Worm (Caenorhabditis elegans): ENCODE results near the gene frpr-15.

frpr-15 gene

ce11 chrV:12706511-12706910 is 26.6 kb downstream of the frpr-15 start:
- no peak for TF ChIP-seq ZK185.1 (tag; optimal IDR thresholded peaks at IDR 0.05; ENCODE audit: poor library complexity, severe bottlenecking)
- TF ChIP-seq snpc-1.3 (tag; optimal IDR thresholded peaks at IDR 0.05; ENCODE audit: insufficient read depth), result no peak
- TF ChIP-seq T26A5.8 (tag; optimal IDR thresholded peaks at IDR 0.05), result no peak
- no peak for TF ChIP-seq akir-1 (GFP tag; optimal IDR thresholded peaks at IDR 0.05)
- TF ChIP-seq chd-7 (tag; optimal IDR thresholded peaks at IDR 0.05), result no peak
- no peak for TF ChIP-seq F52B5.7 (tag; optimal IDR thresholded peaks at IDR 0.05)
- TF ChIP-seq egrh-3 (GFP tag; IDR thresholded peaks at IDR 0.05), result no peak
- no peak for TF ChIP-seq F49E8.2 (tag; optimal IDR thresholded peaks at IDR 0.05; ENCODE audit: insufficient read depth)
- TF ChIP-seq nhr-27 (tag; optimal IDR thresholded peaks at IDR 0.05), result no peak
- TF ChIP-seq Y53G8AR.9 (GFP tag; conservative IDR thresholded peaks at IDR 0.05), result no peak

- TF ChIP-seq nhr-27 (tag; optimal IDR thresholded peaks at IDR 0.05), result no peak
- no peak for TF ChIP-seq ama-1 (optimal IDR thresholded peaks at IDR 0.05)
- no peak for TF ChIP-seq ama-1 (GFP tag; optimal IDR thresholded peaks at IDR 0.05)
- no peak for TF ChIP-seq mel-28 (tag; optimal IDR thresholded peaks at IDR 0.05; ENCODE audit: borderline replicate concordance)
- no peak for TF ChIP-seq egrh-3 (GFP tag; IDR thresholded peaks at IDR 0.05)
- TF ChIP-seq snpc-1.3 (tag; optimal IDR thresholded peaks at IDR 0.05; ENCODE audit: insufficient read depth), result no peak
- no peak for TF ChIP-seq rec-8 (tag; optimal IDR thresholded peaks at IDR 0.05)
Observed at ce11 chrV:12708305-12708704, 28.4 kb downstream of the frpr-15 start, which contains the start of gene R11D1.2. TSS of gene R11D1.2 (plus strand) at chrV:12708605.

- TF ChIP-seq akir-1 (GFP tag; optimal IDR thresholded peaks at IDR 0.05) (no peak), unc-62 (GFP tag; optimal IDR thresholded peaks at IDR 0.05) (no peak), egl-44 (GFP tag; IDR thresholded peaks at IDR 0.05) (no peak), lag-1 (GFP tag; IDR thresholded peaks at IDR 0.05) (no peak), ztf-18 (tag; optimal IDR thresholded peaks at IDR 0.05) (no peak), rcor-1 (GFP tag; IDR thresholded peaks at IDR 0.05) (no peak), him-1 (tag; optimal IDR thresholded peaks at IDR 0.05) (no peak), Y53F4B.3 (GFP tag; IDR thresholded peaks at IDR 0.05) (no peak), F22D6.2 (tag; optimal IDR thresholded peaks at IDR 0.05) (no peak), ets-4 (GFP tag; optimal IDR thresholded peaks at IDR 0.05) (no peak), B0035.1 (tag; optimal IDR thresholded peaks at IDR 0.05) (no peak), ama-1 (optimal IDR thresholded peaks at IDR 0.05) (no peak), ama-1 (GFP tag; optimal IDR thresholded peaks at IDR 0.05) (no peak), lin-35 (GFP tag; optimal IDR thresholded peaks at IDR 0.05) (no peak), chd-7 (tag; optimal IDR thresholded peaks at IDR 0.05) (no peak), lsl-1 (GFP tag; optimal IDR thresholded peaks at IDR 0.05) (no peak), bed-1 (GFP tag; IDR thresholded peaks at IDR 0.05) (no peak)
Observed at ce11 chrV:12711999-12712398, 32.1 kb downstream of the frpr-15 start, which contains the start of gene R11D1.3. TSS of gene R11D1.3 (minus strand) at chrV:12712099.

- no peak for TF ChIP-seq somi-1 (GFP tag; optimal IDR thresholded peaks at IDR 0.05)
- TF ChIP-seq nhr-179 (tag; optimal IDR thresholded peaks at IDR 0.05), result no peak
- TF ChIP-seq Y95B8A.8 (GFP tag; IDR thresholded peaks at IDR 0.05), result no peak
- TF ChIP-seq egl-18 (GFP tag; IDR thresholded peaks at IDR 0.05), result no peak
- TF ChIP-seq unc-130 (GFP tag; optimal IDR thresholded peaks at IDR 0.05), result no peak
- no peak for TF ChIP-seq lsy-27 (tag; optimal IDR thresholded peaks at IDR 0.05; ENCODE audit: borderline replicate concordance, insufficient read depth)
- TF ChIP-seq him-1 (tag; optimal IDR thresholded peaks at IDR 0.05), result no peak
- TF ChIP-seq dox-1 (GFP tag; IDR thresholded peaks at IDR 0.05), result no peak
- no peak for TF ChIP-seq C17E4.6 (GFP tag; IDR thresholded peaks at IDR 0.05)
- TF ChIP-seq B0035.1 (tag; optimal IDR thresholded peaks at IDR 0.05), result no peak
- no peak for TF ChIP-seq nhr-90 (tag; optimal IDR thresholded peaks at IDR 0.05)
- TF ChIP-seq mcd-1 (GFP tag; IDR thresholded peaks at IDR 0.05), result no peak
Observed at ce11 chrV:12714120-12714519, 34.2 kb downstream of the frpr-15 start, which contains the start of gene R11D1.4. TSS of gene R11D1.4 (minus strand) at chrV:12714220.
